Worm (Caenorhabditis elegans): ENCODE measurements around the gene F45E12.5.

Gene F45E12.5

DNA sequence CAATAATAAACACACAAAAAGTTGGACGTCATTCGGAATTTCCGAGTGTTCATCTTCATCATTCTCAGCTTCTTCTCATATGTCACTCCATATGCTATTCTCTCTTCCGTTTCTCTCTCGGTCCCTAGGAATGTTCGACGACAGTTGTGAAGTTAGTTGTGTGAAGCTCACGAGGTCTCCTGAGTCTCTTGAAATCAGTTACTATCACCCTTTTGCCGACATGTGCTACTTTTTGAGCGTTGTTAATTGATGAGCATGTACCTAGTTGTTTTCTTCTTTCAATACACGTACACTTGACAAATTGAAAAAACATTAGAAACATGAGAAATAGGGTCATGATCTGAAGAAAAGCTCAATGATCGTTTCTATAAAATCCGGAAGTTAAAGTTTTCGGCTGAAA, 13.4 kb upstream of the F45E12.5 start (continued):
- TF ChIP-seq C16A3.4 (tag; optimal IDR thresholded peaks at IDR 0.05) (peak; percentile 36), ceh-8 (GFP tag; optimal IDR thresholded peaks at IDR 0.05) (no peak), skn-1 (tag; optimal IDR thresholded peaks at IDR 0.05) (no peak), efl-3 (GFP tag; optimal IDR thresholded peaks at IDR 0.05) (no peak), fkh-8 (tag; optimal IDR thresholded peaks at IDR 0.05) (no peak), unc-30 (tag; optimal IDR thresholded peaks at IDR 0.05) (no peak), unc-86 (tag; optimal IDR thresholded peaks at IDR 0.05) (no peak), nhr-47 (tag; optimal IDR thresholded peaks at IDR 0.05) (peak; percentile 47), dpl-1 (GFP tag; optimal IDR thresholded peaks at IDR 0.05) (no peak), hpl-2 (GFP tag; optimal IDR thresholded peaks at IDR 0.05) (no peak), lin-13 (GFP tag; optimal IDR thresholded peaks at IDR 0.05) (no peak), elt-2 (tag; optimal IDR thresholded peaks at IDR 0.05) (no peak), mab-9 (GFP tag; IDR thresholded peaks at IDR 0.05) (no peak), xbp-1 (tag; optimal IDR thresholded peaks at IDR 0.05) (peak; percentile 33), unc-62 (GFP tag; optimal IDR thresholded peaks at IDR 0.05) (no peak), nhr-90 (tag; optimal IDR thresholded peaks at IDR 0.05; ENCODE audit: poor library complexity) (no peak), fkh-10 (GFP tag; optimal IDR thresholded peaks at IDR 0.05) (no peak), zip-4 (GFP tag; optimal IDR thresholded peaks at IDR 0.05) (no peak), isw-1 (GFP tag; IDR thresholded peaks at IDR 0.05) (no peak), lin-15B (tag; optimal IDR thresholded peaks at IDR 0.05) (no peak), mef-2 (tag; optimal IDR thresholded peaks at IDR 0.05) (peak; percentile 22), F16B12.6 (tag; optimal IDR thresholded peaks at IDR 0.05) (no peak), jun-1 (tag; optimal IDR thresholded peaks at IDR 0.05) (no peak), sup-37 (GFP tag; optimal IDR thresholded peaks at IDR 0.05) (peak; percentile 29), ceh-88 (GFP tag; IDR thresholded peaks at IDR 0.05) (no peak), sptf-1 (tag; optimal IDR thresholded peaks at IDR 0.05) (no peak), tbx-2 (tag; optimal IDR thresholded peaks at IDR 0.05) (peak; percentile 20), hlh-17 (GFP tag; optimal IDR thresholded peaks at IDR 0.05; ENCODE audit: borderline replicate concordance) (no peak), fos-1 (tag; optimal IDR thresholded peaks at IDR 0.05) (no peak), ets-5 (GFP tag; IDR thresholded peaks at IDR 0.05) (no peak), nhr-237 (tag; optimal IDR thresholded peaks at IDR 0.05) (no peak), lin-35 (GFP tag; optimal IDR thresholded peaks at IDR 0.05) (peak in 1 of 2 experiments; percentile 2), nhr-76 (tag; optimal IDR thresholded peaks at IDR 0.05) (no peak), unc-130 (tag; optimal IDR thresholded peaks at IDR 0.05) (no peak), aha-1 (tag; optimal IDR thresholded peaks at IDR 0.05) (no peak)

DNA sequence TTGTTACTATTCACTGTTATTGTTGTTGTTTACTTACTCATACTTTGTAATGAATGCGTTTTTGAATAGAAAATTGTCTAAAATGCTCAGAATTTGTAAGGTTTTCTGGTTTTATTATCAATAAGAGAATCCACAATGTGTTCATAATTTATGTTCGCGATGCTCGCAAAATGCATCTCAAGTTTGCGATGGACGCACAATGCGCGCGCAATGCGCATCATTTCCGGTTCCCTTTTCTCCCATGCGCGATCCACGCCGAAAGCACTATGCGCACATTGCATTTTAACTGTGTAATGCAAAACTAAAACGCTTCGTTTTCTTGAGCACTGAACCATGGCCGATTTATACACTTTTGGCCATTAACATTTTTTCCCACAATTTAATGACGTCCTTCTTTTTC, 9.6 kb upstream of the F45E12.5 start:
- no peak for TF ChIP-seq nhr-28 (tag; optimal IDR thresholded peaks at IDR 0.05)
- no peak for TF ChIP-seq nhr-20 (tag; optimal IDR thresholded peaks at IDR 0.05)
- TF ChIP-seq elt-3 (tag; optimal IDR thresholded peaks at IDR 0.05) = no peak
- TF ChIP-seq nhr-76 (tag; optimal IDR thresholded peaks at IDR 0.05) = no peak
- TF ChIP-seq F16B12.6 (tag; optimal IDR thresholded peaks at IDR 0.05) = no peak
- TF ChIP-seq mep-1 (tag; optimal IDR thresholded peaks at IDR 0.05) = no peak
- TF ChIP-seq lir-3 (tag; optimal IDR thresholded peaks at IDR 0.05; ENCODE audit: poor library complexity) = no peak
- no peak for TF ChIP-seq nhr-77 (tag; optimal IDR thresholded peaks at IDR 0.05)
- no peak for TF ChIP-seq hlh-4 (tag; optimal IDR thresholded peaks at IDR 0.05)
- TF ChIP-seq sptf-1 (tag; optimal IDR thresholded peaks at IDR 0.05) = no peak
- no peak for TF ChIP-seq egl-27 (tag; optimal IDR thresholded peaks at IDR 0.05)
